Fruit fly (Drosophila melanogaster) Kc167 (cell line): ENCODE measurements around the gene Ttc26.

ENCODE experiments used
- Sin3A ChIP-seq: fragments of >200 bp; optimal IDR thresholded peaks from 2 replicates; lab custom pipeline; 2018; ENCODE audit warnings: missing external identifiers
- insv ChIP-seq: fragments of >200 bp; optimal IDR thresholded peaks from 3 replicates; lab custom pipeline; 2018; ENCODE audit warnings: missing external identifiers
- psq ChIP-seq: fragments of >200 bp; optimal IDR thresholded peaks from 2 replicates; lab custom pipeline; 2017; ENCODE audit warnings: missing external identifiers

dm6 chr3R:15762815-15763214 is 11.4 kb upstream of the Ttc26 start, which contains the start of gene CG12784:
- no peak for TF ChIP-seq Sin3A (lab: Kevin White, UChicago)
- no peak for TF ChIP-seq psq (lab: Kevin White, UChicago)
- no peak for TF ChIP-seq insv (lab: Kevin White, UChicago)
